Fruit fly (Drosophila melanogaster): ENCODE results near the gene PDZ-GEF.

The PDZ-GEF gene

DNA sequence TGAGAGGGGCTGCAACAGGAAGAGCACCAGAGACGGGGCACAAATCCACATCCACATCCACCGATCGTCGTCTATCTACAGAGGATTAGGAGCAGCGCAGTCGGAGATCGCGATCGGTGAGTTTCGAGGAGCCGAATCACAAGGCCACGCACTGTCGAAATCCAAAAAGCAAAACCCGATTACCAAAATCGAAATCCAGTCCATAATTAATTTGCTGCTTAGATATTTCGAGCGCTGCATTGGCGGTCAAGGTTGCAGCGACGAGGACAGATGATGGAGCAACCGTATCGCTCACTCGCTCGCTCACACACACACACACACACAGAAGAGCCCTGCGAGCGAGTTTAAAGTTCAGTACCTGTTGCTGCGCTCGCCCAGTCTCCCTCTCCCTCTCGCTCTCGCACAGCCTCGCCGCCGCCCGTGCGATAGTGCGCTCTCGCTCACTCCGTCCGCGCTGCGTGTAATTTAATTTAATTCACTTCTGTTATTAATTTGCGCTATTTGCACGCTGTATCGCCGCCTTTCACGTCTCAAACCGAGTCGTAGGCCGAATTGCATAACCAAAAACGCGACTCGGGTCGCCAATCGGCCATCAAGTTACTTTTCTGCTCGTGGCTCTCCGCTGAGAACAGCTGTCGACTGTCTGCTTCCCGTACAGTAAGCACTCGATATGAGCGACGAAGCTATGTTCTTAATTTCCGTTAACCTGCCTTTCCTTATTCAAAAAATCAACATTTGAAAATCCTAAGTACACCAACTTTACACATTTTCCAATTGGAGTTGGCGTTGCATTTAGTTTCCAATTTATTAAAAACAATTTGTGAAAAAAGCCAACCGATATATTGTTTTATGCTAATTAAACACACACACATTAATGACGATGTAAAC is 15.7 kb downstream of the PDZ-GEF start (continued):
- peak; percentile 12 for TF ChIP-seq Hmx (GFP tag; optimal IDR thresholded peaks at IDR 0.05)
- peak; percentile 43 for TF ChIP-seq Xbp1 (GFP tag; optimal IDR thresholded peaks at IDR 0.05)
- TF ChIP-seq CG13424 (tag; optimal IDR thresholded peaks at IDR 0.05), result peak; percentile 63
- TF ChIP-seq Adf1 (GFP tag; IDR thresholded peaks at IDR 0.05), result peak; percentile 16; the same call in 1 of the 2 replicates
- TF ChIP-seq zfh2 (GFP tag; optimal IDR thresholded peaks at IDR 0.05), result peak; percentile 53
- no peak for TF ChIP-seq maf-S (GFP tag; optimal IDR thresholded peaks at IDR 0.05)
- no peak; the same call in 2 of the 3 replicates for TF ChIP-seq Optix (GFP tag; IDR thresholded peaks at IDR 0.05)
- TF ChIP-seq tgo (GFP tag; IDR thresholded peaks at IDR 0.05), result peak; percentile 37; the same call in 2 of the 3 replicates
- no peak for TF ChIP-seq Sry-δ (GFP tag; optimal IDR thresholded peaks at IDR 0.05)
- no peak for TF ChIP-seq nerfin-1 (tag; optimal IDR thresholded peaks at IDR 0.05)
- peak; percentile 55 for TF ChIP-seq Dek (tag; optimal IDR thresholded peaks at IDR 0.05)
- no peak for TF ChIP-seq zen2 (GFP tag; IDR thresholded peaks at IDR 0.05; ENCODE audit: partially characterized antibody)
- TF ChIP-seq CG3281 (GFP tag; optimal IDR thresholded peaks at IDR 0.05), result peak; percentile 59
- peak; percentile 40 for TF ChIP-seq CG9817 (tag; optimal IDR thresholded peaks at IDR 0.05)
- TF ChIP-seq luna (GFP tag; optimal IDR thresholded peaks at IDR 0.05), result no peak
- TF ChIP-seq E2f2 (GFP tag; IDR thresholded peaks at IDR 0.05), result no peak
- no peak for TF ChIP-seq tna (GFP tag; IDR thresholded peaks at IDR 0.05; ENCODE audit: partially characterized antibody)
- 0 out of 2 replicates have a peak, but pooled peaks have one; percentile 13 for TF ChIP-seq amos (GFP tag; IDR thresholded peaks at IDR 0.05; ENCODE audit: partially characterized antibody)
- TF ChIP-seq Kr (GFP tag; optimal IDR thresholded peaks at IDR 0.05), result no peak
- TF ChIP-seq eve (GFP tag; optimal IDR thresholded peaks at IDR 0.05), result no peak
- TF ChIP-seq odd (GFP tag; optimal IDR thresholded peaks at IDR 0.05), result no peak
- TF ChIP-seq sd (tag; optimal IDR thresholded peaks at IDR 0.05), result no peak
- no peak for TF ChIP-seq CG3838 (GFP tag; optimal IDR thresholded peaks at IDR 0.05)
- peak; percentile 58 for TF ChIP-seq CG18599 (GFP tag; optimal IDR thresholded peaks at IDR 0.05)
- peak; percentile 5 for TF ChIP-seq Camta (GFP tag; optimal IDR thresholded peaks at IDR 0.05)
- no peak for TF ChIP-seq CG7271 (tag; optimal IDR thresholded peaks at IDR 0.05)
- TF ChIP-seq H15 (GFP tag; IDR thresholded peaks at IDR 0.05), result 0 out of 3 replicates have a peak, but pooled peaks have one; percentile 28
- no peak for TF ChIP-seq twi (tag; optimal IDR thresholded peaks at IDR 0.05)
- no peak for TF ChIP-seq ab (GFP tag; optimal IDR thresholded peaks at IDR 0.05)
- no peak for TF ChIP-seq HmgD (GFP tag; optimal IDR thresholded peaks at IDR 0.05)
- peak; percentile 32 for TF ChIP-seq pros (GFP tag; optimal IDR thresholded peaks at IDR 0.05)
- TF ChIP-seq CG1233 (GFP tag; optimal IDR thresholded peaks at IDR 0.05), result no peak
- TF ChIP-seq CG17829 (tag; optimal IDR thresholded peaks at IDR 0.05), result peak; percentile 7
- TF ChIP-seq chn (GFP tag; optimal IDR thresholded peaks at IDR 0.05), result no peak
- no peak; the same call in 1 of the 2 replicates for TF ChIP-seq CG5953 (GFP tag; IDR thresholded peaks at IDR 0.05)
- 0 out of 2 replicates have a peak, but pooled peaks have one; percentile 23 for TF ChIP-seq CG11247 (GFP tag; IDR thresholded peaks at IDR 0.05)
- TF ChIP-seq al (GFP tag; IDR thresholded peaks at IDR 0.05), result peak; percentile 18; the same call in 1 of the 2 replicates
- TF ChIP-seq CG14014 (GFP tag; IDR thresholded peaks at IDR 0.05), result peak; percentile 47
- TF ChIP-seq CG3995 (GFP tag; optimal IDR thresholded peaks at IDR 0.05), result peak; percentile 15
- peak; percentile 41; the same call in 1 of the 2 replicates for TF ChIP-seq H2.0 (GFP tag; IDR thresholded peaks at IDR 0.05)
- peak; percentile 95 for TF ChIP-seq grau (tag; optimal IDR thresholded peaks at IDR 0.05)
- TF ChIP-seq cg (GFP tag; optimal IDR thresholded peaks at IDR 0.05), result peak; percentile 90
- TF ChIP-seq ac (GFP tag; optimal IDR thresholded peaks at IDR 0.05), result no peak
- TF ChIP-seq Pdp1 (GFP tag; optimal IDR thresholded peaks at IDR 0.05), result peak; percentile 54 to 86
- no peak for TF ChIP-seq pan (optimal IDR thresholded peaks at IDR 0.05)
- peak in 1 of 2 experiments; percentile 57 for TF ChIP-seq pan (GFP tag; optimal IDR thresholded peaks at IDR 0.05 in 1 of 2, IDR thresholded peaks at IDR 0.05 in 1 of 2)
- no peak for TF ChIP-seq ham (GFP tag; IDR thresholded peaks at IDR 0.05)
- peak; percentile 23 for TF ChIP-seq CG8388 (GFP tag; optimal IDR thresholded peaks at IDR 0.05)
- TF ChIP-seq Atf-2 (GFP tag; optimal IDR thresholded peaks at IDR 0.05), result no peak

All from whole organism, embryonic.